Worm (Caenorhabditis elegans): Measurements from ENCODE around the gene B0034.1.
A peak's percentile ranks its signal among the peaks of the same experiment; 100 is the strongest.

Gene B0034.1

DNA sequence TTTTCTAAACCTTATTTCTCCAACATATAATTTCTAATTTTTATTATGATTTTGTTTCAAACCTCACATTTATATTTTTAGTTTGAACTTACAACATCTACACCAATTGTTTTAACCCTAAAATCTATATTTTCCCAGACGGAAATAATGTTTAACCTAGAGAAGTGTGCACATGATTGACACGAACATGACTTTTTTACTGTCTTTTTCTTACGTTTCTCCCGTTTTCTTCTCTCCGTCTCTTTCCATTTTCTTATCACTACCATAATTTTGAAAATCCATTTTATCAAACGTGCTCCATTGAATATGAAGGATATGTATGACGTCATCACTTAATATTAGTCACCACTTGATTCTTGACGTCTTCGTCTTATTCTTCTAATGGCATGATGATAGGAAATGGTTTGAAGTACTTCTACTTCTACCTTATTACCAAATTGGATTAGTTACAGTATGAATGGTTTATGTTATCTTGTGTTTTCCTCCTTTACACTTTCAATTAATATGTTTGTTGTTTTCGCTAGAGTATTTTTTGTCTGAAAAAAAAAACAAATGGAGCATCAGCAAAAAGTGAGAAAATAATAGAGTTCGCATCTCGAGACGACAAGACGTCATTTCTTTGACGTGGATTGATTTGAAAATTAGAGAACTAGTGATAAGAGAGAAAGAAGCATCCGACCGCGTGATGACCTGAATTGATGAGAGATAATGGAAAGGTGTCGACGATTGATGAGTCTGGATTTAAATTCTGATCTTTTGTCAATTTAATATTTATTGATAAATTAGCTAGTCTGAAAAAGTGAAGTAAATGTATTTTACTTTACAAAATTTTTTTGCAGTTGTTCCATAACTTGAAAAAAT is 36.0 kb upstream of the B0034.1 start:
- TF ChIP-seq pqm-1 (tag; optimal IDR thresholded peaks at IDR 0.05): peak; percentile 83
- peak; percentile 45 for TF ChIP-seq nhr-77 (tag; optimal IDR thresholded peaks at IDR 0.05)
- peak; percentile 87 for TF ChIP-seq dmd-6 (GFP tag; IDR thresholded peaks at IDR 0.05)
- TF ChIP-seq unc-62 (GFP tag; optimal IDR thresholded peaks at IDR 0.05 in 1 of 2): peak; percentile 86 to 98
- no peak for TF ChIP-seq unc-62 (tag; optimal IDR thresholded peaks at IDR 0.05)
- TF ChIP-seq D1046.2 (GFP tag; IDR thresholded peaks at IDR 0.05): no peak
- peak in 1 of 2 experiments; percentile 8 for TF ChIP-seq lsy-2 (tag; optimal IDR thresholded peaks at IDR 0.05)
- TF ChIP-seq tra-1 (GFP tag; IDR thresholded peaks at IDR 0.05): peak; percentile 70
- peak in 1 of 2 experiments; percentile 26 for TF ChIP-seq hif-1 (tag; optimal IDR thresholded peaks at IDR 0.05)
- no peak for TF ChIP-seq zip-11 (GFP tag; IDR thresholded peaks at IDR 0.05)
- TF ChIP-seq mes-2 (tag; optimal IDR thresholded peaks at IDR 0.05; ENCODE audit: poor library complexity, severe bottlenecking): peak; percentile 24
- 0 out of 2 replicates have a peak, but pooled peaks have one; percentile 15 for TF ChIP-seq mdt-29 (GFP tag; IDR thresholded peaks at IDR 0.05)
- TF ChIP-seq nhr-48 (tag; optimal IDR thresholded peaks at IDR 0.05): peak; percentile 22
- peak; percentile 15 for TF ChIP-seq dpl-1 (GFP tag; optimal IDR thresholded peaks at IDR 0.05)
- TF ChIP-seq nhr-28 (tag; optimal IDR thresholded peaks at IDR 0.05): peak; percentile 81
- TF ChIP-seq aha-1 (tag): no peak
- peak; percentile 64 for TF ChIP-seq dve-1 (tag; optimal IDR thresholded peaks at IDR 0.05; ENCODE audit: insufficient read depth)
- peak; percentile 48 for TF ChIP-seq lin-1 (GFP tag; IDR thresholded peaks at IDR 0.05)
- no peak for TF ChIP-seq attf-4 (tag; optimal IDR thresholded peaks at IDR 0.05)
- peak; percentile 77 for TF ChIP-seq hlh-11 (tag; optimal IDR thresholded peaks at IDR 0.05)
- TF ChIP-seq jun-1 (tag; optimal IDR thresholded peaks at IDR 0.05): no peak
- TF ChIP-seq hlh-30 (tag; optimal IDR thresholded peaks at IDR 0.05; ENCODE audit: insufficient read depth): peak; percentile 86
- peak in 1 of 2 experiments; percentile 14 for TF ChIP-seq mdl-1 (tag; optimal IDR thresholded peaks at IDR 0.05)
- TF ChIP-seq daf-16 (GFP tag; optimal IDR thresholded peaks at IDR 0.05): peak in 1 of 2 experiments; percentile 79
- TF ChIP-seq daf-16 (tag; optimal IDR thresholded peaks at IDR 0.05): peak; percentile 82
- peak; percentile 66 for TF ChIP-seq nhr-11 (tag; optimal IDR thresholded peaks at IDR 0.05)
- peak; percentile 59; the same call in 1 of the 2 replicates for TF ChIP-seq ceh-20 (GFP tag; IDR thresholded peaks at IDR 0.05)
- TF ChIP-seq dmd-8 (GFP tag; IDR thresholded peaks at IDR 0.05): no peak
- TF ChIP-seq T20F7.1 (GFP tag; optimal IDR thresholded peaks at IDR 0.05): peak; percentile 43
- peak; percentile 68 for TF ChIP-seq php-3 (GFP tag; IDR thresholded peaks at IDR 0.05)

DNA sequence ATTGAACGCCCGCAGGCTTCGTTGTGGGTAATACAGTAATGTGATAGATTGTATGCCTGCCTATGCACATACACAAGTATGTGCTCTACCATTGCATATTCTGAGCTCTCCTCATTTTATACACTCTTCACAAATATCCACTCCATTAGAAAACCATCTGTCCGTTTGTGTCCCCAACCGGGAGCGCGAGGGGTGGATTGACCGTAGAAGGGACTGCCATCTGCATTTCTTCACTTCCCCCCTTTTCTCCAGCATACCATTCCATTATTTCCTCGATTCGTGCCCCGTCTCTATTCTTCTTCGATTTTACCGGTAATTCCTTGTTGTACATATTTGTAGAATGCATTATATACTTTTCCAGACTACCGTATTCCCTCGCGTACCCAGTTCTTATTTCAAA is 35.0 kb upstream of the B0034.1 start:
- no peak for TF ChIP-seq F49E8.2 (tag; optimal IDR thresholded peaks at IDR 0.05; ENCODE audit: borderline replicate concordance)
- TF ChIP-seq lsy-2 (tag; optimal IDR thresholded peaks at IDR 0.05): no peak
- no peak for TF ChIP-seq mxl-3 (GFP tag; optimal IDR thresholded peaks at IDR 0.05)
- no peak for TF ChIP-seq T26A8.4 (GFP tag; IDR thresholded peaks at IDR 0.05)
- no peak for TF ChIP-seq zfp-3 (GFP tag; conservative IDR thresholded peaks at IDR 0.05)
- no peak for TF ChIP-seq D1046.2 (GFP tag; IDR thresholded peaks at IDR 0.05)
- TF ChIP-seq aha-1 (tag): peak; percentile 92
- TF ChIP-seq F10B5.3 (tag; optimal IDR thresholded peaks at IDR 0.05): no peak
- no peak for TF ChIP-seq nhr-77 (tag; optimal IDR thresholded peaks at IDR 0.05)
- TF ChIP-seq hmg-1.1 (GFP tag; IDR thresholded peaks at IDR 0.05): no peak
- no peak for TF ChIP-seq lin-15B (tag; optimal IDR thresholded peaks at IDR 0.05)
- TF ChIP-seq ctbp-1 (GFP tag; IDR thresholded peaks at IDR 0.05): no peak
- TF ChIP-seq unc-39 (tag; optimal IDR thresholded peaks at IDR 0.05): no peak
- no peak for TF ChIP-seq Y105C5A.15 (GFP tag; IDR thresholded peaks at IDR 0.05)
- TF ChIP-seq nhr-42 (GFP tag; IDR thresholded peaks at IDR 0.05): peak; percentile 55; the same call in 1 of the 2 replicates
- no peak for TF ChIP-seq mep-1 (tag; optimal IDR thresholded peaks at IDR 0.05)
- no peak for TF ChIP-seq aly-2 (tag; optimal IDR thresholded peaks at IDR 0.05)
- TF ChIP-seq F37D6.2 (tag; optimal IDR thresholded peaks at IDR 0.05): no peak
- TF ChIP-seq hlh-11 (tag; optimal IDR thresholded peaks at IDR 0.05): no peak
- 0 out of 2 replicates have a peak, but pooled peaks have one; percentile 7 for TF ChIP-seq egl-43 (GFP tag; IDR thresholded peaks at IDR 0.05)
- no peak for TF ChIP-seq egl-27 (tag; optimal IDR thresholded peaks at IDR 0.05)
- TF ChIP-seq ama-1 (optimal IDR thresholded peaks at IDR 0.05): no peak
- TF ChIP-seq mdl-1 (tag; optimal IDR thresholded peaks at IDR 0.05): no peak
- 0 out of 2 replicates have a peak, but pooled peaks have one; percentile 52 for TF ChIP-seq F26F4.8 (GFP tag; conservative IDR thresholded peaks at IDR 0.05)
- no peak for TF ChIP-seq gei-8 (GFP tag; optimal IDR thresholded peaks at IDR 0.05)
- TF ChIP-seq mxl-2 (GFP tag; conservative IDR thresholded peaks at IDR 0.05): no peak
